Fruit fly (Drosophila melanogaster): ENCODE measurements around the gene CG1116.

CG1116 gene

DNA sequence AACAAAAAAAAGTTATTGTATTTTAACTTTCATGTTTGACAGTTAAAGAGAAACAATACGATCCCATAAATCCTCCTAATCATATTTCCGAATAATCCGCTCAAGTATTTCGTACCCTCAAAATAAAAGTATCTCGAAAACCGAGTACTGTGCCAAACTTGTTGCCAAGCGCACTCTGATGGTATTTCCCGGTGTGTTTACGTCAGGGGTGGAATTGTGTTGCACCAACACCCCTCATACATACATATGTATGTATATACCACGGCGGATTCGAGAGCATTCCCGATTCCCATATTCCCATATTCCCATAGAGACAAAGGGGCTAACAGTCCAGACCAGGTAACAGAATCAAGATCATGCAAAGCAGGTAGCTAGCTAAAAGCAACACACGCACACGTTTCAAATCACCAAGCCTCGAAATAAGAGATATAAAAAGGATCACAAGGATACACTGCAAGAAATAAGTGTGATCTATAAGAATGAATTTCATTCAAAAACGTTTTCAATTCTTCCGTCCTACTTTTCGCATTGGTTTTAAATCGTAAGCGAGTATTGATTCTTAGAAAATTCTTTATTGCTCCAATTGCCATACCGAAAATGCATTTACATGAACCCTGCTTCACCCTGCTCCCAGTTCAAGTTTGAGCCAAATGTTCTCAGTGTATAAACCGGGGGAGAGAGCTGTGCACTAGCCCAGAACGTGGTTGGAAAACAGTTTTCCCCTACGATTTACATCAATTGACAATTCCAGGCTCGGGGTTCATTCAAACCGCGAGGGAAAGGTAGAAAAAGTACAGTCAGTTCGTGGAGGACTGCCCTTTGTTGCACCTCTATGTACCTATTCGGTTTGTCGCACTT is 7.3 kb upstream of the CG1116 start (continued):
- peak; percentile 74 for TF ChIP-seq CG8089 (GFP tag; optimal IDR thresholded peaks at IDR 0.05)
- peak; percentile 93 for TF ChIP-seq CG10959 (GFP tag; IDR thresholded peaks at IDR 0.05)
- TF ChIP-seq jing (GFP tag; optimal IDR thresholded peaks at IDR 0.05): peak; percentile 44
- TF ChIP-seq otp (GFP tag; IDR thresholded peaks at IDR 0.05): peak; percentile 68; the same call in 2 of the 3 replicates
- peak; percentile 89 for TF ChIP-seq CG8924 (tag; optimal IDR thresholded peaks at IDR 0.05)
- TF ChIP-seq HLH3B (GFP tag; IDR thresholded peaks at IDR 0.05): no peak
- no peak for TF ChIP-seq CG6175 (GFP tag; IDR thresholded peaks at IDR 0.05)
- peak; percentile 95 for TF ChIP-seq Xrp1 (GFP tag; IDR thresholded peaks at IDR 0.05)
- peak; percentile 53 for TF ChIP-seq CG4854 (GFP tag; optimal IDR thresholded peaks at IDR 0.05)
- TF ChIP-seq CG10462 (GFP tag; optimal IDR thresholded peaks at IDR 0.05): peak; percentile 71
- TF ChIP-seq Jarid2 (GFP tag; optimal IDR thresholded peaks at IDR 0.05): peak; percentile 13
- peak; percentile 56 for TF ChIP-seq Sox100B (GFP tag; optimal IDR thresholded peaks at IDR 0.05)
- TF ChIP-seq Mrtf (GFP tag; IDR thresholded peaks at IDR 0.05): peak; percentile 63; the same call in 1 of the 3 replicates
- no peak for TF ChIP-seq HmgZ (tag; optimal IDR thresholded peaks at IDR 0.05)
- TF ChIP-seq Ssrp (tag; optimal IDR thresholded peaks at IDR 0.05): peak; percentile 79
- peak; percentile 58 for TF ChIP-seq CG3065 (GFP tag; optimal IDR thresholded peaks at IDR 0.05)
- TF ChIP-seq B-H1 (GFP tag; IDR thresholded peaks at IDR 0.05): no peak
- peak; percentile 58 for TF ChIP-seq p53 (GFP tag; optimal IDR thresholded peaks at IDR 0.05)
- TF ChIP-seq CG11085 (GFP tag; IDR thresholded peaks at IDR 0.05): no peak
- peak in 1 of 3 experiments; percentile 96 for TF ChIP-seq lola (GFP tag; optimal IDR thresholded peaks at IDR 0.05)
- TF ChIP-seq CG17829 (tag; optimal IDR thresholded peaks at IDR 0.05): peak; percentile 94
- TF ChIP-seq Dll (GFP tag; IDR thresholded peaks at IDR 0.05; ENCODE audit: partially characterized antibody): no peak
- peak; percentile 29 for TF ChIP-seq NK7.1 (GFP tag; optimal IDR thresholded peaks at IDR 0.05)
- TF ChIP-seq ase (GFP tag; IDR thresholded peaks at IDR 0.05): no peak
- no peak for TF ChIP-seq nau (GFP tag; optimal IDR thresholded peaks at IDR 0.05)
- peak; percentile 60 for TF ChIP-seq CG30020 (tag; optimal IDR thresholded peaks at IDR 0.05)
- peak; percentile 63 for TF ChIP-seq CG4707 (GFP tag; optimal IDR thresholded peaks at IDR 0.05)
- TF ChIP-seq CG31388 (GFP tag; optimal IDR thresholded peaks at IDR 0.05): peak; percentile 26
- TF ChIP-seq da (GFP tag; optimal IDR thresholded peaks at IDR 0.05): peak; percentile 34
- peak; percentile 71 for TF ChIP-seq CG2678 (tag; optimal IDR thresholded peaks at IDR 0.05)
- TF ChIP-seq CG1602 (GFP tag; optimal IDR thresholded peaks at IDR 0.05): peak; percentile 86
- peak; percentile 35 for TF ChIP-seq ind (GFP tag; optimal IDR thresholded peaks at IDR 0.05)
- peak; percentile 5 for TF ChIP-seq Lpt (GFP tag; optimal IDR thresholded peaks at IDR 0.05)
- peak; percentile 59; the same call in 1 of the 2 replicates for TF ChIP-seq ranshi (GFP tag; IDR thresholded peaks at IDR 0.05)
- TF ChIP-seq wor (GFP tag; IDR thresholded peaks at IDR 0.05): no peak
- peak; percentile 68 for TF ChIP-seq CG12219 (GFP tag; optimal IDR thresholded peaks at IDR 0.05)
- peak; percentile 57 for TF ChIP-seq CG4730 (GFP tag; IDR thresholded peaks at IDR 0.05)
- TF ChIP-seq Max (GFP tag; optimal IDR thresholded peaks at IDR 0.05): peak; percentile 53
- TF ChIP-seq CG14965 (GFP tag; optimal IDR thresholded peaks at IDR 0.05; ENCODE audit: borderline replicate concordance): peak; percentile 41
- peak; percentile 94 for TF ChIP-seq CG14710 (tag; optimal IDR thresholded peaks at IDR 0.05)
- TF ChIP-seq B-H2 (GFP tag; optimal IDR thresholded peaks at IDR 0.05): no peak
- peak; percentile 96 for TF ChIP-seq nerfin-1 (tag; optimal IDR thresholded peaks at IDR 0.05)
- TF ChIP-seq CG12236 (GFP tag; optimal IDR thresholded peaks at IDR 0.05): peak; percentile 84
- TF ChIP-seq crc (GFP tag; optimal IDR thresholded peaks at IDR 0.05): peak; percentile 41
- peak; percentile 40 for TF ChIP-seq CG15011 (GFP tag; optimal IDR thresholded peaks at IDR 0.05)
- peak; percentile 67 for TF ChIP-seq CG18764 (GFP tag; optimal IDR thresholded peaks at IDR 0.05)
- peak; percentile 51; the same call in 1 of the 2 replicates for TF ChIP-seq gt (GFP tag; IDR thresholded peaks at IDR 0.05)
- TF ChIP-seq ash1 (GFP tag; optimal IDR thresholded peaks at IDR 0.05): no peak
- TF ChIP-seq CG9609 (GFP tag; optimal IDR thresholded peaks at IDR 0.05): peak; percentile 77
